Worm (Caenorhabditis elegans) whole organism, L3 larva: ENCODE data around the gene tag-294.

ENCODE experiments used
- aly-2 ChIP-seq: fragments of 150-350 bp; optimal IDR thresholded peaks from 2 replicates; lab custom pipeline; 2014; ENCODE audit warnings: missing biosample characterization, missing genetic modification characterization
- ceh-16 ChIP-seq: sonication (generic microtip); optimal IDR thresholded peaks from 2 replicates; lab custom pipeline; 2017; ENCODE audit warnings: missing biosample characterization, missing genetic modification characterization
- lin-15B ChIP-seq: fragments of 150-350 bp; optimal IDR thresholded peaks from 2 replicates; lab custom pipeline; 2014; ENCODE audit warnings: missing biosample characterization, missing genetic modification characterization
- nhr-23 ChIP-seq: fragments of 150-350 bp; optimal IDR thresholded peaks from 2 replicates; lab custom pipeline; 2014; ENCODE audit warnings: missing biosample characterization, missing genetic modification reagents, missing genetic modification characterization
- nhr-25 ChIP-seq: sonication (generic microtip); optimal IDR thresholded peaks from 2 replicates; lab custom pipeline; 2017; ENCODE audit warnings: missing biosample characterization, missing genetic modification characterization
- snpc-4 ChIP-seq: fragments of 150-350 bp; optimal IDR thresholded peaks from 2 replicates; lab custom pipeline; 2014; ENCODE audit warnings: missing biosample characterization, missing genetic modification characterization
- tbx-2 ChIP-seq: sonication (generic microtip); optimal IDR thresholded peaks from 2 replicates; lab custom pipeline; 2016; ENCODE audit warnings: mild to moderate bottlenecking, missing genetic modification characterization, missing compliant biosample characterization
- unc-39 ChIP-seq: sonication (generic microtip); optimal IDR thresholded peaks from 4 replicates; lab custom pipeline; 2017; ENCODE audit warnings: missing biosample characterization, missing genetic modification characterization

DNA sequence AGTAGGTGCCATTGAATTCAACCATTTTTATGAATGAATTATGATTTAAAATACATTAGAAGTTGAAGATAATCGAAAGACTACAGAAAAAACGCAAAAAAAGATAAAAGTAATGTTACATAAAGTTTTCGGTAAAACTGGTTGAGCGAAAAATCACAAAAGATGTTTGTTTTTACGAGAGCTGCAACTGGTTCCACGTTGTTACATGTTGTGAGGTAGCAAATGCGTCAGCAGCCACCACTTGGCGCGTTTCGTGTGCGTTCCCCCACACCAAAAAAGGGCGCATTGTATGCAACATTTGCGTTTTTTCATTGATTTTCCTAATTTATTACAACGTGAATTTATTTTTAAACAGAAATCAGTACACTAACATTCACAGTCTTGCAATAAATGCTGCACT is 19.0 kb upstream of the tag-294 start, which contains the start of gene gakh-1:
- TF ChIP-seq ceh-16 (tag; lab: Kevin White, UChicago): no peak
- no peak for TF ChIP-seq unc-39 (tag; lab: Kevin White, UChicago)
- TF ChIP-seq tbx-2 (tag; lab: Kevin White, UChicago): peak; percentile 36
- TF ChIP-seq snpc-4: no peak
- no peak for TF ChIP-seq lin-15B (tag; lab: Kevin White, UChicago)
- TF ChIP-seq nhr-23: peak; percentile 32
- no peak for TF ChIP-seq aly-2
- TF ChIP-seq nhr-25 (tag; lab: Kevin White, UChicago): peak; percentile 46
